Fruit fly (Drosophila melanogaster) whole organism, prepupa: Measurements from ENCODE around the gene CG14106.

Experiments used
- Blimp-1 ChIP-seq: fragments of 200-800 bp; sonication (Bioruptor generic); optimal IDR thresholded peaks from 3 replicates; lab custom pipeline; 2017; ENCODE audit warnings: missing biosample characterization, missing genetic modification characterization, mild to moderate bottlenecking, moderate library complexity, missing genetic modification reagents
- CG10631 ChIP-seq: fragments of 200-800 bp; sonication (Bioruptor generic); optimal IDR thresholded peaks from 2 replicates; lab custom pipeline; 2016; ENCODE audit warnings: missing biosample characterization, missing genetic modification characterization
- CG10669 ChIP-seq: fragments of 200-800 bp; sonication (Bioruptor generic); optimal IDR thresholded peaks from 3 replicates; lab custom pipeline; 2018; ENCODE audit warnings: missing biosample characterization, mild to moderate bottlenecking, missing genetic modification characterization, moderate library complexity
- CG11294 ChIP-seq: fragments of 200-800 bp; sonication (Bioruptor generic); IDR thresholded peaks from 2 replicates; pipeline ENCODE4 v1.3.6; 2022; ENCODE audit warnings: missing biosample characterization, missing genetic modification characterization
- CG15336 ChIP-seq: fragments of 200-800 bp; sonication (Bioruptor generic); IDR thresholded peaks from 2 replicates; pipeline ENCODE4 v1.3.6; 2022; ENCODE audit warnings: missing biosample characterization, missing genetic modification characterization
- CG1621 ChIP-seq: fragments of 200-800 bp; sonication (Bioruptor generic); optimal IDR thresholded peaks from 3 replicates; lab custom pipeline; 2018; ENCODE audit warnings: missing biosample characterization, mild to moderate bottlenecking, missing genetic modification characterization
- CG16779 ChIP-seq: fragments of 200-800 bp; sonication (Bioruptor generic); optimal IDR thresholded peaks from 3 replicates; lab custom pipeline; 2017; ENCODE audit warnings: missing biosample characterization, mild to moderate bottlenecking, missing genetic modification characterization
- CG3032 ChIP-seq: fragments of 200-800 bp; optimal IDR thresholded peaks from 2 replicates; lab custom pipeline; 2019; ENCODE audit warnings: missing biosample characterization, mild to moderate bottlenecking, missing genetic modification characterization, moderate library complexity
- CG31627 ChIP-seq: fragments of 200-800 bp; sonication (Bioruptor generic); optimal IDR thresholded peaks from 3 replicates; lab custom pipeline; 2016; ENCODE audit warnings: missing biosample characterization, missing genetic modification characterization
- CG32006 ChIP-seq: fragments of 200-800 bp; sonication (Bioruptor generic); optimal IDR thresholded peaks from 3 replicates; lab custom pipeline; 2017; ENCODE audit warnings: missing biosample characterization, mild to moderate bottlenecking, missing genetic modification characterization
- CG34406 ChIP-seq: fragments of 200-800 bp; sonication (Bioruptor generic); optimal IDR thresholded peaks from 3 replicates; lab custom pipeline; 2016; ENCODE audit warnings: missing biosample characterization, missing genetic modification characterization
- CG3919 ChIP-seq: fragments of 200-800 bp; sonication (Bioruptor generic); optimal IDR thresholded peaks from 3 replicates; lab custom pipeline; 2016; ENCODE audit warnings: missing biosample characterization, missing genetic modification characterization
- CG4318 ChIP-seq: fragments of 200-800 bp; sonication (Bioruptor generic); optimal IDR thresholded peaks from 3 replicates; lab custom pipeline; 2017; ENCODE audit warnings: missing biosample characterization, mild to moderate bottlenecking, missing genetic modification characterization
- CG6163 ChIP-seq: fragments of 200-800 bp; sonication (Bioruptor generic); IDR thresholded peaks from 3 replicates; pipeline ENCODE4 v1.3.6; 2022; ENCODE audit warnings: missing biosample characterization, missing genetic modification characterization
- CG6276 ChIP-seq: fragments of 200-800 bp; sonication (Bioruptor generic); optimal IDR thresholded peaks from 2 replicates; lab custom pipeline; 2017; ENCODE audit warnings: missing biosample characterization, mild to moderate bottlenecking, missing genetic modification characterization
- CG6808 ChIP-seq: fragments of 200-800 bp; sonication (Bioruptor generic); optimal IDR thresholded peaks from 3 replicates; lab custom pipeline; 2017; ENCODE audit warnings: missing biosample characterization, missing genetic modification characterization, mild to moderate bottlenecking, moderate library complexity, missing genetic modification reagents
- CG6854 ChIP-seq: fragments of 200-800 bp; sonication (Bioruptor generic); optimal IDR thresholded peaks from 2 replicates; lab custom pipeline; 2017; ENCODE audit warnings: missing biosample characterization, mild to moderate bottlenecking, missing genetic modification characterization
- CG7368 ChIP-seq: fragments of 200-800 bp; sonication (Bioruptor generic); optimal IDR thresholded peaks from 3 replicates; lab custom pipeline; 2016; ENCODE audit warnings: missing biosample characterization, missing genetic modification characterization
- CG8119 ChIP-seq: fragments of 200-800 bp; sonication (Bioruptor generic); IDR thresholded peaks from 3 replicates; pipeline ENCODE4 v1.3.6; 2022; ENCODE audit warnings: missing biosample characterization, missing genetic modification characterization
- CG8632 ChIP-seq: fragments of 200-800 bp; sonication (Bioruptor generic); optimal IDR thresholded peaks from 3 replicates; lab custom pipeline; 2016; ENCODE audit warnings: missing biosample characterization, missing genetic modification characterization
- CG9139 ChIP-seq: fragments of 200-800 bp; sonication (Bioruptor generic); optimal IDR thresholded peaks from 3 replicates; lab custom pipeline; 2017; ENCODE audit warnings: missing biosample characterization, mild to moderate bottlenecking, missing genetic modification characterization
- Eip75B ChIP-seq: fragments of 200-800 bp; sonication (Bioruptor generic); optimal IDR thresholded peaks from 3 replicates; lab custom pipeline; 2016; ENCODE audit warnings: missing biosample characterization, missing genetic modification characterization
- Eip78C ChIP-seq: fragments of 200-800 bp; sonication (Bioruptor generic); peaks from one replicate; lab custom pipeline; 2016; ENCODE audit warnings: missing biosample characterization, missing genetic modification characterization
- Eip93F ChIP-seq: fragments of 200-800 bp; sonication (Bioruptor generic); optimal IDR thresholded peaks from 2 replicates; lab custom pipeline; 2016; ENCODE audit warnings: missing biosample characterization, mild to moderate bottlenecking, missing genetic modification characterization
- Ets21C ChIP-seq: fragments of 200-800 bp; sonication (Bioruptor generic); optimal IDR thresholded peaks from 3 replicates; lab custom pipeline; 2016; ENCODE audit warnings: missing biosample characterization, missing genetic modification characterization
- Gug ChIP-seq: fragments of 200-800 bp; sonication (Bioruptor generic); IDR thresholded peaks from 2 replicates; pipeline ENCODE4 v1.3.6; 2022; ENCODE audit warnings: missing biosample characterization, missing genetic modification characterization
- Hr4 ChIP-seq: fragments of 200-800 bp; sonication (Bioruptor generic); optimal IDR thresholded peaks from 3 replicates; lab custom pipeline; 2016; ENCODE audit warnings: missing biosample characterization, missing genetic modification characterization
- Lpt ChIP-seq: fragments of 200-800 bp; sonication (Bioruptor generic); optimal IDR thresholded peaks from 3 replicates; lab custom pipeline; 2016; ENCODE audit warnings: missing biosample characterization, missing genetic modification characterization
- Met ChIP-seq: fragments of 200-800 bp; sonication (Bioruptor generic); optimal IDR thresholded peaks from 3 replicates; lab custom pipeline; 2016; ENCODE audit warnings: missing biosample characterization, missing genetic modification characterization
- Smox ChIP-seq: fragments of 200-800 bp; sonication (Bioruptor generic); optimal IDR thresholded peaks from 3 replicates; lab custom pipeline; 2016; ENCODE audit warnings: missing biosample characterization, missing genetic modification characterization
- Sox102F ChIP-seq: fragments of 200-800 bp; sonication (Bioruptor generic); optimal IDR thresholded peaks from 2 replicates; lab custom pipeline; 2016; ENCODE audit warnings: missing biosample characterization, mild to moderate bottlenecking, missing genetic modification characterization
- Sox14 ChIP-seq: fragments of 200-800 bp; sonication (Bioruptor generic); optimal IDR thresholded peaks from 3 replicates; lab custom pipeline; 2016; ENCODE audit warnings: missing biosample characterization, missing genetic modification characterization
- Sox15 ChIP-seq: fragments of 200-800 bp; sonication (Bioruptor generic); optimal IDR thresholded peaks from 3 replicates; lab custom pipeline; 2016; ENCODE audit warnings: missing biosample characterization, missing genetic modification characterization
- acj6 ChIP-seq: fragments of 200-800 bp; sonication (Bioruptor generic); optimal IDR thresholded peaks from 3 replicates; lab custom pipeline; 2016; ENCODE audit warnings: missing biosample characterization, missing genetic modification characterization
- dac ChIP-seq: fragments of 200-800 bp; sonication (Bioruptor generic); optimal IDR thresholded peaks from 2 replicates; lab custom pipeline; 2017; ENCODE audit warnings: missing biosample characterization, mild to moderate bottlenecking, missing genetic modification characterization
- dsx ChIP-seq: fragments of 200-800 bp; optimal IDR thresholded peaks from 3 replicates; lab custom pipeline; 2019; ENCODE audit warnings: missing biosample characterization, mild to moderate bottlenecking, missing genetic modification characterization, moderate library complexity; ENCODE audit not compliant: poor library complexity, severe bottlenecking
- eg ChIP-seq: fragments of 200-800 bp; sonication (Bioruptor generic); IDR thresholded peaks from 3 replicates; pipeline ENCODE4 v1.3.6; 2022; ENCODE audit warnings: missing biosample characterization, missing genetic modification characterization
- esn ChIP-seq: fragments of 200-800 bp; sonication (Bioruptor generic); optimal IDR thresholded peaks from 2 replicates; lab custom pipeline; 2016; ENCODE audit warnings: missing biosample characterization, mild to moderate bottlenecking, missing genetic modification characterization, moderate library complexity
- fd59A ChIP-seq: fragments of 200-800 bp; sonication (Bioruptor generic); optimal IDR thresholded peaks from 2 replicates; lab custom pipeline; 2017; ENCODE audit warnings: missing biosample characterization, mild to moderate bottlenecking, missing genetic modification characterization, missing genetic modification reagents
- fd85E ChIP-seq: fragments of 200-800 bp; sonication (Bioruptor generic); optimal IDR thresholded peaks from 3 replicates; lab custom pipeline; 2016; ENCODE audit warnings: missing biosample characterization, missing genetic modification characterization
- net ChIP-seq: fragments of 200-800 bp; sonication (Bioruptor generic); optimal IDR thresholded peaks from 3 replicates; lab custom pipeline; 2016; ENCODE audit warnings: missing biosample characterization, missing genetic modification characterization
- pdm3 ChIP-seq: fragments of 200-800 bp; sonication (Bioruptor generic); optimal IDR thresholded peaks from 3 replicates; lab custom pipeline; 2016; ENCODE audit warnings: missing biosample characterization, missing genetic modification characterization
- spab ChIP-seq: fragments of 200-800 bp; sonication (Bioruptor generic); optimal IDR thresholded peaks from 2 replicates; lab custom pipeline; 2017; ENCODE audit warnings: missing biosample characterization, mild to moderate bottlenecking, missing genetic modification characterization, missing genetic modification reagents
- ss ChIP-seq, 2 experiments: fragments of 200-800 bp; sonication (Bioruptor generic); optimal IDR thresholded peaks; 2 replicates in 1 of 2; 3 replicates in 1 of 2; lab custom pipeline; 2017 to 2018; ENCODE audit warnings: mild to moderate bottlenecking in 2 of 2, missing biosample characterization in 2 of 2, missing genetic modification characterization in 2 of 2, moderate library complexity in 1 of 2
- svp ChIP-seq: fragments of 200-800 bp; sonication (Bioruptor generic); peaks from one replicate; lab custom pipeline; 2016; ENCODE audit warnings: missing biosample characterization, missing genetic modification characterization
- topi ChIP-seq: fragments of 200-800 bp; sonication (Bioruptor generic); optimal IDR thresholded peaks from 3 replicates; lab custom pipeline; 2016; ENCODE audit warnings: missing biosample characterization, missing genetic modification characterization

CG14106 gene

DNA sequence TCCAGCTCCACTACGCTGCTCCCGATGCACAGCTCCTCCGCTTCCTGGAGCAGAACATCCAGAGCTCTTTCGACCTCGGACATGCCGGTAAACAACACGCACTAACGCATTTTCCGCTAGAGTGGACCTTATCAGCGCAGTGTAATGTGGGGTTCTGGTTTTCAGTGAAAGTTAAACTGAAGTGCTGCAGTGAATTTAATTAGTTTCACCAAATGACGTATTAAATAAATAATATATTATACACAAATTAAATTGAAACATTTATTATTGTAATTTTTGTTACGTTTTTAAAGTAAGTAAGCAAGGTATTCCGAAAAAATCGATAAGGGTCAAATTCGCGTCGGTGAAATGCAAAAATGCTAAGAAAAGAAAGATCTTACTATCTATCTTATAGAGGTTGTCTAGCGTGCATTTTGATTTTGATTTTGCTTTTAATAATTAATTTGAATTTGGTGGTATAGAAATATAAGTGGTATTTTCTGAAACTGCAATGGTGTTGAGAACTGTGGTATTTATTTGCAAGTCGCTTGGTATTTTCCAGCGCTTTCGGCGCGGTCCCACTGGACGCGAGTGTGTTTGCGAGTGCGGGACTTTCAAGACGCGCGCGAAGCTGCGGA is 24.8 kb upstream of the CG14106 start, which contains the start of the genes JMJD7 and CG10738 (continued):
- no peak for TF ChIP-seq Sox15 (GFP tag; lab: Kevin White, UChicago)
- TF ChIP-seq CG8119, result peak; percentile 38; the same call in 2 of the 3 replicates
- TF ChIP-seq Smox (GFP tag; lab: Kevin White, UChicago), result no peak
- TF ChIP-seq CG6163 (GFP tag; lab: Robert Waterston, UW), result peak; percentile 85
- no peak for TF ChIP-seq dsx
- no peak for TF ChIP-seq CG10631 (GFP tag; lab: Kevin White, UChicago)
- peak; percentile 51; the same call in 1 of the 2 replicates for TF ChIP-seq CG11294 (GFP tag; lab: Robert Waterston, UW)
- peak; percentile 81 for TF ChIP-seq svp (GFP tag; lab: Kevin White, UChicago)
- peak; percentile 26 for TF ChIP-seq CG6276
- TF ChIP-seq Blimp-1 (GFP tag; lab: Kevin White, UChicago), result peak; percentile 81
- peak; percentile 66 for TF ChIP-seq esn (GFP tag; lab: Kevin White, UChicago)
- TF ChIP-seq Eip78C (GFP tag; lab: Kevin White, UChicago), result peak; percentile 60
- TF ChIP-seq CG6854 (GFP tag; lab: Kevin White, UChicago), result peak; percentile 48
- no peak for TF ChIP-seq Eip75B (GFP tag; lab: Kevin White, UChicago)
- TF ChIP-seq eg (GFP tag; lab: Robert Waterston, UW), result peak; percentile 87
- 0 out of 2 replicates have a peak, but pooled peaks have one; percentile 18 for TF ChIP-seq CG15336 (GFP tag; lab: Robert Waterston, UW)
- TF ChIP-seq CG10669 (GFP tag; lab: Kevin White, UChicago), result peak; percentile 78
- no peak for TF ChIP-seq CG8632 (GFP tag; lab: Kevin White, UChicago)
- TF ChIP-seq CG9139, result peak; percentile 28

DNA sequence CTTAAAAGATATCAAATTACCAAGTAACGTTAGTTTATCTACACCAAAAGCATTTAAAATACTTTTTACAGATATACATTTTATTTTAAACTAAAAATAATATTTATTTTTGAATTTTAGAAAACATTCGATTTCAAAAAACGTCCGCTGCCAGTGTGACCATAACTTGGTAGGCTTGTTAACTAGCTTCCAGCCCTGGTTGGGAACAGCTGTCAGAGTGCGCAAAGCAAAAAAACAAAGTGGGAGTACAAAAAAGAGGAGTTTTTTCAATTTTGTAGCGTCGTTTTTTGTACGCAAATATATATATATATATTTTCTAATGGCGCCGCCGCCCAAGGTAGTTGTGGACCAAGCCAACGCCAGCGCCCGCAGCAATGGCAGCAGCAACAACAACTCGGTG is 16.9 kb upstream of the CG14106 start, which contains the start of gene cmb:
Gene cmb, plus strand, starts transcription at position 195 of the 400 bp plus-strand sequence.
- peak; percentile 88 for TF ChIP-seq net
- peak; percentile 62 for TF ChIP-seq CG34406
- TF ChIP-seq CG32006 (GFP tag; lab: Kevin White, UChicago), result peak; percentile 93
- peak; percentile 88 for TF ChIP-seq spab (GFP tag; lab: Kevin White, UChicago)
- TF ChIP-seq CG31627 (GFP tag; lab: Kevin White, UChicago), result no peak
- peak; percentile 74 for TF ChIP-seq Hr4 (GFP tag; lab: Kevin White, UChicago)
- TF ChIP-seq CG1621 (tag; lab: Kevin White, UChicago), result peak; percentile 90
- peak; percentile 98 for TF ChIP-seq CG6276
- TF ChIP-seq CG7368 (GFP tag; lab: Kevin White, UChicago), result peak; percentile 34
- no peak for TF ChIP-seq svp (GFP tag; lab: Kevin White, UChicago)
- peak; percentile 12 for TF ChIP-seq Smox (GFP tag; lab: Kevin White, UChicago)
- TF ChIP-seq Eip93F (GFP tag; lab: Kevin White, UChicago), result peak; percentile 31
- TF ChIP-seq Blimp-1 (GFP tag; lab: Kevin White, UChicago), result peak; percentile 16
- TF ChIP-seq Eip78C (GFP tag; lab: Kevin White, UChicago), result no peak
- peak; percentile 62 for TF ChIP-seq Sox14 (GFP tag; lab: Kevin White, UChicago)
- peak; percentile 60 for TF ChIP-seq esn (GFP tag; lab: Kevin White, UChicago)
- TF ChIP-seq topi (GFP tag; lab: Kevin White, UChicago), result peak; percentile 41
- no peak for TF ChIP-seq Ets21C (GFP tag; lab: Kevin White, UChicago)
- peak; percentile 91 for TF ChIP-seq CG15336 (GFP tag; lab: Robert Waterston, UW)
- TF ChIP-seq dac (GFP tag; lab: Kevin White, UChicago), result peak; percentile 94
- peak; percentile 23; the same call in 1 of the 2 replicates for TF ChIP-seq CG11294 (GFP tag; lab: Robert Waterston, UW)
- TF ChIP-seq CG3919, result peak; percentile 64
- peak; percentile 88 for TF ChIP-seq CG3032 (tag; lab: Kevin White, UChicago)
- peak; percentile 66 for TF ChIP-seq fd59A (GFP tag; lab: Kevin White, UChicago)
- peak; percentile 87 for TF ChIP-seq CG6808 (GFP tag; lab: Kevin White, UChicago)
- peak; percentile 91 for TF ChIP-seq CG9139
- peak; percentile 79 for TF ChIP-seq Gug
- TF ChIP-seq CG6854 (GFP tag; lab: Kevin White, UChicago), result peak; percentile 80
- TF ChIP-seq acj6 (GFP tag; lab: Kevin White, UChicago), result peak; percentile 43
- TF ChIP-seq dsx, result peak; percentile 88
- peak; percentile 56 for TF ChIP-seq CG8632 (GFP tag; lab: Kevin White, UChicago)
- TF ChIP-seq Eip75B (GFP tag; lab: Kevin White, UChicago), result peak; percentile 56
- peak; percentile 92 for TF ChIP-seq CG16779 (tag; lab: Kevin White, UChicago)
- TF ChIP-seq Lpt, result peak; percentile 90
- peak; percentile 81 for TF ChIP-seq CG10669 (GFP tag; lab: Kevin White, UChicago)
- TF ChIP-seq fd85E, result no peak
- no peak for TF ChIP-seq Sox15 (GFP tag; lab: Kevin White, UChicago)
- peak; percentile 48 for TF ChIP-seq Sox102F (GFP tag; lab: Kevin White, UChicago)
- no peak for TF ChIP-seq Met
- peak; percentile 68 for TF ChIP-seq pdm3 (GFP tag; lab: Kevin White, UChicago)
- no peak for TF ChIP-seq CG4318 (GFP tag; lab: Kevin White, UChicago)
- peak; percentile 92 to 93 for TF ChIP-seq ss (GFP tag; optimal IDR thresholded peaks at IDR 0.05; lab: Kevin White, UChicago)
